Fruit fly (Drosophila melanogaster) whole organism, prepupa: ENCODE measurements around the gene CG43389.

Experiments
- CG1621 ChIP-seq: fragments of 200-800 bp; sonication (Bioruptor generic); optimal IDR thresholded peaks from 3 replicates; lab custom pipeline; 2018; ENCODE audit warnings: missing biosample characterization, mild to moderate bottlenecking, missing genetic modification characterization
- Smox ChIP-seq: fragments of 200-800 bp; sonication (Bioruptor generic); optimal IDR thresholded peaks from 3 replicates; lab custom pipeline; 2016; ENCODE audit warnings: missing biosample characterization, missing genetic modification characterization
- Sox15 ChIP-seq: fragments of 200-800 bp; sonication (Bioruptor generic); optimal IDR thresholded peaks from 3 replicates; lab custom pipeline; 2016; ENCODE audit warnings: missing biosample characterization, missing genetic modification characterization
- cyc ChIP-seq: fragments of 200-800 bp; sonication (Bioruptor generic); optimal IDR thresholded peaks from 3 replicates; lab custom pipeline; 2016; ENCODE audit warnings: missing biosample characterization, missing genetic modification characterization

Gene CG43389

DNA sequence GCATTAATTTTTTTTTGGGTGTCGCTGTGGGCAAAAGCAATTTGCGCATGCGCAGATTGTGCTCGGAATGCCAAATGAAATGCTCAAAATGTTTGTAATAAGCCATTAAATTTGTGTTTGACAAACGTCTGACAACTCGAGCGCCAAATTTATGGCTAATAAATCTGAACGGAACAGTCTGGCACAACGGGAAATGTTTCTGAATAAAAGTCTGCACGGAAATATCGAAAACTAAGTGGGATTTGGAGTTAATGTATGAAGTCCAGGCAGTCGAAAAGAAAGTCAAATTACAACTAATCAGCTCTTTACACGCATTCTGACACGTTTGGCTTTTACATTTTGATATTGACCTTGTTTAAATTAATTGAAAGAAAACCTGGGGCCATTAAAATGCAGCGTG is 43.3 kb downstream of the CG43389 start, which contains the start of gene CG12009:
CG12009 (plus strand) TSS at position 301 of the 400 bp plus-strand sequence.
- TF ChIP-seq CG1621 (tag; lab: Kevin White, UChicago) = no peak
- no peak for TF ChIP-seq Sox15 (GFP tag; lab: Kevin White, UChicago)
- no peak for TF ChIP-seq cyc
- no peak for TF ChIP-seq Smox (GFP tag; lab: Kevin White, UChicago)
